Fruit fly (Drosophila melanogaster) whole organism, embryonic: Measurements from ENCODE around the gene Rab18.
A peak's percentile ranks its signal among the peaks of the same experiment; 100 is the strongest.

ENCODE experiments used
- Ada2b ChIP-seq: fragments of 200-800 bp; sonication (Bioruptor generic); IDR thresholded peaks from 2 replicates; pipeline ENCODE4 v1.3.6; 2022; ENCODE audit warnings: missing biosample characterization, missing genetic modification characterization
- B-H2 ChIP-seq: fragments of 200-800 bp; sonication (Bioruptor generic); optimal IDR thresholded peaks from 2 replicates; lab custom pipeline; 2018; ENCODE audit warnings: missing biosample characterization, mild to moderate bottlenecking, missing genetic modification characterization
- BtbVII ChIP-seq: fragments of 200-800 bp; sonication (Bioruptor generic); optimal IDR thresholded peaks from 3 replicates; lab custom pipeline; 2017; ENCODE audit warnings: missing biosample characterization, mild to moderate bottlenecking, missing genetic modification characterization
- CG1024 ChIP-seq: fragments of 200-800 bp; sonication (Bioruptor generic); IDR thresholded peaks from 2 replicates; pipeline ENCODE4 v1.3.6; 2022; ENCODE audit warnings: missing biosample characterization, missing genetic modification characterization
- CG10979 ChIP-seq: fragments of 200-800 bp; sonication (Bioruptor generic); optimal IDR thresholded peaks from 2 replicates; lab custom pipeline; 2018; ENCODE audit warnings: missing biosample characterization, mild to moderate bottlenecking, missing genetic modification characterization, moderate library complexity
- CG11456 ChIP-seq: fragments of 200-800 bp; sonication (Bioruptor generic); IDR thresholded peaks from 3 replicates; pipeline ENCODE4 v1.3.6; 2022; ENCODE audit warnings: missing biosample characterization, missing genetic modification characterization
- CG11696 ChIP-seq: fragments of 200-800 bp; sonication (Bioruptor generic); IDR thresholded peaks from 2 replicates; pipeline ENCODE4 v1.3.6; 2022; ENCODE audit warnings: missing biosample characterization, missing genetic modification characterization
- CG13894 ChIP-seq: fragments of 200-800 bp; sonication (Bioruptor generic); optimal IDR thresholded peaks from 3 replicates; lab custom pipeline; 2018; ENCODE audit warnings: missing biosample characterization, mild to moderate bottlenecking, missing genetic modification characterization, moderate library complexity
- CG14014 ChIP-seq: fragments of 200-800 bp; sonication (Bioruptor generic); IDR thresholded peaks from 2 replicates; pipeline ENCODE4 v1.3.6; 2022; ENCODE audit warnings: missing biosample characterization, missing genetic modification characterization
- CG16863 ChIP-seq: fragments of 200-800 bp; sonication (Bioruptor generic); optimal IDR thresholded peaks from 3 replicates; lab custom pipeline; 2016; ENCODE audit warnings: missing biosample characterization, missing genetic modification characterization
- CG18599 ChIP-seq: fragments of 200-800 bp; sonication (Bioruptor generic); optimal IDR thresholded peaks from 3 replicates; lab custom pipeline; 2017; ENCODE audit warnings: missing biosample characterization, missing genetic modification characterization, mild to moderate bottlenecking, moderate library complexity, missing genetic modification reagents
- CG31441 ChIP-seq: fragments of 200-800 bp; sonication (Bioruptor generic); IDR thresholded peaks from 2 replicates; pipeline ENCODE4 v1.3.6; 2022; ENCODE audit warnings: missing biosample characterization, missing genetic modification characterization
- CG4730 ChIP-seq: fragments of 200-800 bp; sonication (Bioruptor generic); IDR thresholded peaks from 2 replicates; pipeline ENCODE4 v1.3.6; 2022; ENCODE audit warnings: missing biosample characterization, missing genetic modification characterization
- CG5180 ChIP-seq: fragments of 200-800 bp; sonication (Bioruptor generic); optimal IDR thresholded peaks from 3 replicates; lab custom pipeline; 2017; ENCODE audit warnings: missing biosample characterization, missing genetic modification characterization, mild to moderate bottlenecking, moderate library complexity, missing genetic modification reagents
- D ChIP-seq, 2 experiments: fragments of 200-800 bp in 1 of 2; fragments of >200 bp in 1 of 2; sonication (Bioruptor generic) in 1 of 2; optimal IDR thresholded peaks; 2 replicates in 1 of 2; 3 replicates in 1 of 2; lab custom pipeline; 2017; ENCODE audit warnings: mild to moderate bottlenecking in 1 of 2, missing biosample characterization in 1 of 2, missing genetic modification characterization in 1 of 2, missing genetic modification reagents in 1 of 2
- Dip2 ChIP-seq: fragments of 200-800 bp; sonication (Bioruptor generic); IDR thresholded peaks from 2 replicates; pipeline ENCODE4 v1.3.6; 2022; ENCODE audit warnings: missing biosample characterization, missing genetic modification characterization
- Fer1 ChIP-seq: fragments of 200-800 bp; sonication (Bioruptor generic); optimal IDR thresholded peaks from 2 replicates; lab custom pipeline; 2017; ENCODE audit warnings: missing biosample characterization, mild to moderate bottlenecking, missing genetic modification characterization
- HLH4C ChIP-seq: fragments of 200-800 bp; sonication (Bioruptor generic); IDR thresholded peaks from 3 replicates; pipeline ENCODE4 v1.3.6; 2022; ENCODE audit warnings: missing biosample characterization, missing genetic modification characterization; ENCODE audit not compliant: partially characterized antibody
- HLH54F ChIP-seq: fragments of 200-800 bp; sonication (Bioruptor generic); optimal IDR thresholded peaks from 3 replicates; lab custom pipeline; 2016; ENCODE audit warnings: missing biosample characterization, missing genetic modification characterization
- MESR4 ChIP-seq: fragments of 200-800 bp; sonication (Bioruptor generic); optimal IDR thresholded peaks from 2 replicates; lab custom pipeline; 2018; ENCODE audit warnings: missing biosample characterization, mild to moderate bottlenecking, missing genetic modification characterization, moderate library complexity
- Nf-YB ChIP-seq: fragments of 200-800 bp; sonication (Bioruptor generic); optimal IDR thresholded peaks from 3 replicates; lab custom pipeline; 2019; ENCODE audit warnings: missing biosample characterization, mild to moderate bottlenecking, missing genetic modification characterization, moderate library complexity
- Sox102F ChIP-seq: fragments of 200-800 bp; sonication (Bioruptor generic); optimal IDR thresholded peaks from 2 replicates; lab custom pipeline; 2018; ENCODE audit warnings: missing biosample characterization, mild to moderate bottlenecking, missing genetic modification characterization, moderate library complexity
- Trl ChIP-seq, 3 experiments: fragments of >200 bp in 2 of 3; fragments of 200-800 bp in 1 of 3; sonication (Bioruptor generic) in 1 of 3; optimal IDR thresholded peaks; 2 replicates in 1 of 3; 3 replicates in 2 of 3; lab custom pipeline; 2016 to 2017; ENCODE audit warnings: missing biosample characterization in 1 of 3, missing genetic modification characterization in 1 of 3
- ab ChIP-seq: fragments of 200-800 bp; sonication (Bioruptor generic); optimal IDR thresholded peaks from 2 replicates; lab custom pipeline; 2016; ENCODE audit warnings: missing biosample characterization, missing genetic modification characterization
- aop ChIP-seq: fragments of 200-800 bp; sonication (Bioruptor generic); IDR thresholded peaks from 2 replicates; pipeline ENCODE4 v1.3.6; 2022; ENCODE audit warnings: missing biosample characterization, missing genetic modification characterization
- bigmax ChIP-seq: fragments of 200-800 bp; sonication (Bioruptor generic); optimal IDR thresholded peaks from 2 replicates; lab custom pipeline; 2018; ENCODE audit warnings: missing biosample characterization, mild to moderate bottlenecking, missing genetic modification characterization
- cato ChIP-seq: fragments of 200-800 bp; sonication (Bioruptor generic); optimal IDR thresholded peaks from 2 replicates; lab custom pipeline; 2016; ENCODE audit warnings: missing biosample characterization, missing genetic modification characterization, borderline replicate concordance
- corto ChIP-seq: fragments of 200-800 bp; sonication (Bioruptor generic); optimal IDR thresholded peaks from 2 replicates; lab custom pipeline; 2016; ENCODE audit warnings: missing biosample characterization, mild to moderate bottlenecking, missing genetic modification characterization, moderate library complexity
- dmrt11E ChIP-seq: fragments of 200-800 bp; sonication (Bioruptor generic); optimal IDR thresholded peaks from 3 replicates; lab custom pipeline; 2018; ENCODE audit warnings: missing biosample characterization, mild to moderate bottlenecking, missing genetic modification characterization, moderate library complexity
- dysf ChIP-seq: fragments of 200-800 bp; sonication (Bioruptor generic); IDR thresholded peaks from 3 replicates; pipeline ENCODE4 v1.3.6; 2022; ENCODE audit warnings: missing biosample characterization, missing genetic modification characterization
- ems ChIP-seq: fragments of 200-800 bp; sonication (Bioruptor generic); optimal IDR thresholded peaks from 3 replicates; lab custom pipeline; 2016; ENCODE audit warnings: missing biosample characterization, missing genetic modification characterization
- fd96Cb ChIP-seq: fragments of 200-800 bp; sonication (Bioruptor generic); optimal IDR thresholded peaks from 2 replicates; lab custom pipeline; 2018; ENCODE audit warnings: missing biosample characterization, mild to moderate bottlenecking, missing genetic modification characterization, moderate library complexity
- fru ChIP-seq: fragments of >200 bp; optimal IDR thresholded peaks from 2 replicates; lab custom pipeline; 2017
- grau ChIP-seq: fragments of 200-800 bp; optimal IDR thresholded peaks from 3 replicates; lab custom pipeline; 2019; ENCODE audit warnings: missing biosample characterization, mild to moderate bottlenecking, missing genetic modification characterization, moderate library complexity
- jing ChIP-seq: fragments of 200-800 bp; sonication (Bioruptor generic); optimal IDR thresholded peaks from 2 replicates; lab custom pipeline; 2018; ENCODE audit warnings: missing biosample characterization, mild to moderate bottlenecking, missing genetic modification characterization
- ken ChIP-seq: fragments of 200-800 bp; sonication (Bioruptor generic); IDR thresholded peaks from 3 replicates; pipeline ENCODE4 v1.3.6; 2022; ENCODE audit warnings: missing biosample characterization, missing genetic modification characterization
- lbe ChIP-seq: fragments of 200-800 bp; sonication (Bioruptor generic); optimal IDR thresholded peaks from 2 replicates; lab custom pipeline; 2016; ENCODE audit warnings: missing biosample characterization, mild to moderate bottlenecking, missing genetic modification characterization
- mld ChIP-seq: fragments of 200-800 bp; sonication (Bioruptor generic); IDR thresholded peaks from 3 replicates; pipeline ENCODE4 v1.3.6; 2022; ENCODE audit warnings: missing biosample characterization, missing genetic modification characterization; ENCODE audit not compliant: partially characterized antibody
- odd ChIP-seq: fragments of 200-800 bp; sonication (Bioruptor generic); optimal IDR thresholded peaks from 2 replicates; lab custom pipeline; 2017; ENCODE audit warnings: missing biosample characterization, mild to moderate bottlenecking, missing genetic modification characterization
- pnt ChIP-seq: fragments of 200-800 bp; sonication (Bioruptor generic); optimal IDR thresholded peaks from 3 replicates; lab custom pipeline; 2016; ENCODE audit warnings: missing biosample characterization, missing genetic modification characterization
- prd ChIP-seq, 3 experiments: fragments of >200 bp in 2 of 3; fragments of 200-800 bp in 1 of 3; sonication (Bioruptor generic) in 1 of 3; optimal IDR thresholded peaks in 2 of 3; IDR thresholded peaks in 1 of 3; 2 replicates in 2 of 3; 3 replicates in 1 of 3; pipeline versions ENCODE4 v1.3.6 to Lab custom; 2017 to 2022; ENCODE audit warnings: missing biosample characterization in 1 of 3, missing genetic modification characterization in 1 of 3
- run ChIP-seq: fragments of 200-800 bp; sonication (Bioruptor generic); optimal IDR thresholded peaks from 3 replicates; lab custom pipeline; 2018; ENCODE audit warnings: missing biosample characterization, mild to moderate bottlenecking, missing genetic modification characterization
- sima ChIP-seq: fragments of 200-800 bp; sonication (Bioruptor generic); optimal IDR thresholded peaks from 2 replicates; lab custom pipeline; 2016; ENCODE audit warnings: missing biosample characterization, missing genetic modification characterization
- slbo ChIP-seq: fragments of 200-800 bp; sonication (Bioruptor generic); IDR thresholded peaks from 2 replicates; pipeline ENCODE4 v1.3.6; 2022; ENCODE audit warnings: missing biosample characterization, missing genetic modification characterization
- so ChIP-seq: fragments of 200-800 bp; sonication (Bioruptor generic); IDR thresholded peaks from 3 replicates; pipeline ENCODE4 v1.3.6; 2022; ENCODE audit warnings: missing biosample characterization, missing genetic modification characterization
- ttk ChIP-seq: fragments of 200-800 bp; sonication (Bioruptor generic); IDR thresholded peaks from 2 replicates; pipeline ENCODE4 v2.1.2; 2022; ENCODE audit warnings: missing biosample characterization, missing genetic modification characterization
- vnd ChIP-seq: fragments of 200-800 bp; sonication (Bioruptor generic); IDR thresholded peaks from 3 replicates; pipeline ENCODE4 v1.3.6; 2022; ENCODE audit warnings: missing biosample characterization, missing genetic modification characterization; ENCODE audit not compliant: partially characterized antibody
- wek ChIP-seq: fragments of 200-800 bp; sonication (Bioruptor generic); optimal IDR thresholded peaks from 3 replicates; lab custom pipeline; 2018; ENCODE audit warnings: missing biosample characterization, mild to moderate bottlenecking, missing genetic modification characterization, moderate library complexity

Rab18 gene

dm6 chrX:5696436-5697022 is 24.9 kb upstream of the Rab18 start (continued):
- TF ChIP-seq dmrt11E (tag; lab: Kevin White, UChicago) (peak; percentile 96), sima (GFP tag; lab: Kevin White, UChicago) (peak; percentile 94), wek (GFP tag; lab: Kevin White, UChicago) (peak; percentile 88), fd96Cb (tag; lab: Kevin White, UChicago) (peak; percentile 95), pnt (GFP tag; lab: Kevin White, UChicago) (peak; percentile 99), jing (GFP tag; lab: Kevin White, UChicago) (peak; percentile 91), CG31441 (GFP tag; lab: Robert Waterston, UW) (peak; percentile 94), mld (GFP tag; lab: Robert Waterston, UW) (no peak), lbe (peak; percentile 94), D (optimal IDR thresholded peaks at IDR 0.05; lab: Kevin White, UChicago) (no peak), D (GFP tag; optimal IDR thresholded peaks at IDR 0.05; lab: Kevin White, UChicago) (peak; percentile 97), ab (peak; percentile 98), dysf (peak; percentile 96), ems (GFP tag; lab: Kevin White, UChicago) (peak; percentile 96), CG10979 (tag; lab: Kevin White, UChicago) (peak; percentile 94), Nf-YB (GFP tag; lab: Kevin White, UChicago) (peak; percentile 82), vnd (GFP tag; lab: Robert Waterston, UW) (no peak), ken (GFP tag; lab: Robert Waterston, UW) (peak; percentile 97), CG16863 (GFP tag; lab: Kevin White, UChicago) (peak; percentile 98), CG1024 (GFP tag; lab: Robert Waterston, UW) (peak; percentile 96), Ada2b (peak; percentile 95), corto (GFP tag; lab: Kevin White, UChicago) (peak; percentile 88), Trl (optimal IDR thresholded peaks at IDR 0.05; lab: Kevin White, UChicago) (no peak), Trl (GFP tag; optimal IDR thresholded peaks at IDR 0.05; lab: Kevin White, UChicago) (peak; percentile 99), so (peak; percentile 94), fru (no peak), CG18599 (GFP tag; lab: Kevin White, UChicago) (peak; percentile 94), CG13894 (tag; lab: Kevin White, UChicago) (peak; percentile 78), CG5180 (GFP tag; lab: Kevin White, UChicago) (peak; percentile 86), grau (tag; lab: Kevin White, UChicago) (peak; percentile 66), CG11696 (GFP tag; lab: Robert Waterston, UW) (peak; percentile 81), Dip2 (GFP tag; lab: Robert Waterston, UW) (no peak), aop (peak; percentile 94), Fer1 (peak; percentile 95), ttk (GFP tag; lab: Robert Waterston, UW) (peak; percentile 96), B-H2 (GFP tag; lab: Kevin White, UChicago) (peak; percentile 79), HLH54F (GFP tag; lab: Kevin White, UChicago) (peak; percentile 96), Sox102F (peak; percentile 95), CG4730 (GFP tag; lab: Robert Waterston, UW) (peak; percentile 96), cato (GFP tag; lab: Kevin White, UChicago) (peak; percentile 92), MESR4 (peak; percentile 47), BtbVII (peak; percentile 91), odd (peak; percentile 93), CG14014 (GFP tag; lab: Robert Waterston, UW) (peak; percentile 94), bigmax (GFP tag; lab: Kevin White, UChicago) (peak; percentile 48), HLH4C (no peak), slbo (peak; percentile 93), CG11456 (GFP tag; lab: Robert Waterston, UW) (peak; percentile 96), run (tag; lab: Kevin White, UChicago) (peak; percentile 62), prd (optimal IDR thresholded peaks at IDR 0.05; lab: Kevin White, UChicago) (no peak), prd (GFP tag; IDR thresholded peaks at IDR 0.05; lab: Robert Waterston, UW) (peak; percentile 98)
